Fruit fly (Drosophila melanogaster): Measurements from ENCODE around the gene ScsbetaA.

- 0 out of 3 replicates have a peak, but pooled peaks have one; percentile 22 for TF ChIP-seq Aef1 (GFP tag; IDR thresholded peaks at IDR 0.05)
- TF ChIP-seq CG4404 (GFP tag; IDR thresholded peaks at IDR 0.05), result 0 out of 2 replicates have a peak, but pooled peaks have one; percentile 18
- TF ChIP-seq Lpt (GFP tag; optimal IDR thresholded peaks at IDR 0.05), result no peak
- TF ChIP-seq grau (tag; optimal IDR thresholded peaks at IDR 0.05), result peak; percentile 73
- TF ChIP-seq CG6654 (GFP tag; optimal IDR thresholded peaks at IDR 0.05), result no peak
- TF ChIP-seq CG10209 (GFP tag; optimal IDR thresholded peaks at IDR 0.05), result peak; percentile 63
- TF ChIP-seq caup (GFP tag; optimal IDR thresholded peaks at IDR 0.05; ENCODE audit: severe bottlenecking), result peak; percentile 61
- peak in 1 of 2 experiments; percentile 51 for TF ChIP-seq crp (GFP tag; optimal IDR thresholded peaks at IDR 0.05)
- peak; percentile 29 for TF ChIP-seq Abd-B (GFP tag; optimal IDR thresholded peaks at IDR 0.05)
- TF ChIP-seq yki (optimal IDR thresholded peaks at IDR 0.05), result no peak
- no peak for TF ChIP-seq CG7745 (tag; optimal IDR thresholded peaks at IDR 0.05)
Observed at dm6 chr3R:8931777-8932345, 6.7 kb upstream of the ScsbetaA start, which contains the start of gene pyd.
